Worm (Caenorhabditis elegans) whole organism, L3 larva: Measurements from ENCODE around the gene srg-34.

Experiments used
- R02D3.7 ChIP-seq: fragments of 150-350 bp; optimal IDR thresholded peaks from 2 replicates; lab custom pipeline; 2014; ENCODE audit warnings: missing biosample characterization, missing genetic modification characterization
- ceh-82 ChIP-seq: fragments of 150-350 bp; optimal IDR thresholded peaks from 2 replicates; lab custom pipeline; 2014; ENCODE audit warnings: missing biosample characterization, missing genetic modification characterization
- fkh-10 ChIP-seq: sonication (generic microtip); optimal IDR thresholded peaks from 2 replicates; lab custom pipeline; 2017; ENCODE audit warnings: missing biosample characterization, missing genetic modification reagents, missing genetic modification characterization
- nhr-25 ChIP-seq: sonication (generic microtip); optimal IDR thresholded peaks from 2 replicates; lab custom pipeline; 2017; ENCODE audit warnings: missing biosample characterization, missing genetic modification characterization
- nhr-77 ChIP-seq: fragments of 150-350 bp; optimal IDR thresholded peaks from 2 replicates; lab custom pipeline; 2014; ENCODE audit warnings: missing biosample characterization, missing genetic modification characterization
- unc-62 ChIP-seq: fragments of 150-350 bp; sonication (generic microtip); optimal IDR thresholded peaks from 4 replicates; lab custom pipeline; 2014; ENCODE audit warnings: missing biosample characterization, missing genetic modification reagents, missing genetic modification characterization

ce11 chrV:18571533-18571932 is 6.8 kb upstream of the srg-34 start, which contains the start of gene Y51A2D.21:
- TF ChIP-seq nhr-77 (tag; lab: Kevin White, UChicago) (no peak), R02D3.7 (tag; lab: Kevin White, UChicago) (no peak), fkh-10 (GFP tag; lab: Kevin White, UChicago) (no peak), ceh-82 (tag; lab: Kevin White, UChicago) (no peak), nhr-25 (no peak), unc-62 (GFP tag; lab: Kevin White, UChicago) (no peak)
